Worm (Caenorhabditis elegans): Measurements from ENCODE around the gene srd-20.

srd-20 gene

DNA sequence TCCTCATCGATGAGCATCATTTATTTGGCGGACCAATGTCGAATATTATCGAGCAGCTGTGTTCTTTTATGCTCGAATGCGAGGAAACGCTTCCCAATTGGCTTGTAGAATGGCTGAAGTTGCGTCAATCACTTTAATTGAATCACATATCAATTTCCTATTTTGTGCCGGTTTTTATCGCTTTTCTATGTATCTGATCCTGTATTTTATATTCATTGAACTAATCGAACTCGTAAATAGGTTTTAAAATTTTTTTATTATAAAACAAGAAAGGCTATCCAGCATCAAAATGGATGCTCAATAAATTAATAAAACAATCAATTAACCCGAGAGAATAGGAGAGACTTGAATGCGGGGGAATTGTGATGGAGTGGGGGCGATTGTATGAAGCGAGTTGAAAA is 43.4 kb downstream of the srd-20 start (continued):
- TF ChIP-seq ceh-82 (tag; optimal IDR thresholded peaks at IDR 0.05) (no peak), hlh-30 (tag; optimal IDR thresholded peaks at IDR 0.05; ENCODE audit: insufficient read depth) (no peak), T20F7.1 (GFP tag; optimal IDR thresholded peaks at IDR 0.05) (no peak), mep-1 (tag; optimal IDR thresholded peaks at IDR 0.05) (peak; percentile 66), duxl-1 (tag; optimal IDR thresholded peaks at IDR 0.05; ENCODE audit: poor library complexity) (peak; percentile 44), zip-2 (tag; optimal IDR thresholded peaks at IDR 0.05) (peak; percentile 32), daf-12 (tag; optimal IDR thresholded peaks at IDR 0.05) (no peak)

DNA sequence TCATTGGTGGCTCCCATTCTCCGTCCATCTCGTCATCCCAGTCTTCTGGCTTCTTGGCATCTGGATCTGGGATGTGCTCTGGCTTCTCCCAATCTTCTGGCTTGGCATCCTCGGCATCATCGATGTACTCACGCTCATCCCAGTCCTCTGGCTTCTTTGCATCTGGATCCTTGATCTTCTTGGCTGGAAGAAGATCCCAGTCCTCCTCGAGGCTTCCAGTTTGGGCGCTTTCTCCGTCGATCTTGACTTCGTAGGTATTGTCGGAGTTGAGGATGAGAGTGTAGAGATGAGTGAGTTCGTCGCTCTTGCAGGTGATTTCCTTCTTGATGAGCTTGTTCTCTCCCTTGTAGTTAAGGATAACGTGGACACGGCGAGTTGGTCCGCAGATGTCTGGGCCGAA is 44.2 kb downstream of the srd-20 start:
- peak; percentile 77 for TF ChIP-seq aha-1 (tag)
- no peak for TF ChIP-seq F49E8.2 (tag; optimal IDR thresholded peaks at IDR 0.05; ENCODE audit: borderline replicate concordance)
- no peak for TF ChIP-seq mdt-29 (GFP tag; IDR thresholded peaks at IDR 0.05)
- TF ChIP-seq lin-38 (GFP tag; IDR thresholded peaks at IDR 0.05), result no peak
- no peak for TF ChIP-seq zip-2 (tag; optimal IDR thresholded peaks at IDR 0.05)
- TF ChIP-seq lin-13 (GFP tag; optimal IDR thresholded peaks at IDR 0.05), result no peak

DNA sequence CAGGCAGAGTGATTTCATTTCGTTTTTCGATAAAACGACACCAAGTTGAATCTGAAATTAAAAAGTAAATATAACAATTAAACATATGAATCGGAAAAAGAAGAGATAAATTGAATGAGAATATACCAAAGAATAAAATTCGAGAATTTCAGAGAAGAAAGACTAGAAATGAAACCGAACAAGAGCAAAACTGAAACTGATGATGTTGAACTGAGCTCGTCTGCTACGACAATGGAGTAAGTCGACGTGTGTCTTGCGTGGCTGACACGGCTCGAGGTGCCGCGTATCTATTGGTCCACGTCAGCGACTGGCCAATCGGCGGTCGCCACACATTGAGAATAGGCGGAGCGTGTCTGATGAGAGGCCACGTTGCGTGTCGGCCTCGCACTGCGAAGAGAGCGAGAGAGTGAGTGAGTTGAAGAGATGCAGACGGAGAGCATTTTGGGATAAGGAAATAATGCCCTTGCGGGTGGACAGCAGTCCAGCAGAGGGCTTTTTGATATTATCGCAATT is 45.2 kb downstream of the srd-20 start, which contains the start of gene crt-1:
Gene crt-1, minus strand, starts transcription at position 51 of the 513 bp plus-strand sequence.
- no peak for TF ChIP-seq aly-2 (tag; optimal IDR thresholded peaks at IDR 0.05)
- peak; percentile 86 for TF ChIP-seq egl-43 (GFP tag; IDR thresholded peaks at IDR 0.05)
- TF ChIP-seq lin-1 (GFP tag; IDR thresholded peaks at IDR 0.05), result peak; percentile 85; the same call in 1 of the 2 replicates
- no peak for TF ChIP-seq ZK546.5 (tag; optimal IDR thresholded peaks at IDR 0.05)
- TF ChIP-seq ztf-11 (tag; optimal IDR thresholded peaks at IDR 0.05), result no peak
- TF ChIP-seq lim-7 (GFP tag; IDR thresholded peaks at IDR 0.05), result no peak
- TF ChIP-seq rbr-2 (tag; optimal IDR thresholded peaks at IDR 0.05), result peak; percentile 93
- peak; percentile 70; the same call in 1 of the 2 replicates for TF ChIP-seq saeg-2 (GFP tag; IDR thresholded peaks at IDR 0.05)
- TF ChIP-seq nhr-28 (tag; optimal IDR thresholded peaks at IDR 0.05), result peak; percentile 75
- no peak for TF ChIP-seq unc-39 (tag; optimal IDR thresholded peaks at IDR 0.05)
- peak; percentile 86; the same call in 1 of the 2 replicates for TF ChIP-seq D1046.2 (GFP tag; IDR thresholded peaks at IDR 0.05)
- peak; percentile 94 for TF ChIP-seq nhr-41 (GFP tag; IDR thresholded peaks at IDR 0.05)
- peak; percentile 91 for TF ChIP-seq set-16 (GFP tag; IDR thresholded peaks at IDR 0.05)
- no peak for TF ChIP-seq madf-5 (GFP tag; IDR thresholded peaks at IDR 0.05)
- TF ChIP-seq daf-16 (GFP tag; optimal IDR thresholded peaks at IDR 0.05), result peak; percentile 52 to 63
- peak; percentile 35 for TF ChIP-seq daf-16 (tag; optimal IDR thresholded peaks at IDR 0.05)
- TF ChIP-seq ceh-20 (GFP tag; IDR thresholded peaks at IDR 0.05), result peak; percentile 92
- TF ChIP-seq fkh-10 (GFP tag; optimal IDR thresholded peaks at IDR 0.05), result no peak
- peak; percentile 41; the same call in 1 of the 2 replicates for TF ChIP-seq snpc-1.2 (GFP tag; IDR thresholded peaks at IDR 0.05)
- peak; percentile 54 for TF ChIP-seq ceh-32 (tag; optimal IDR thresholded peaks at IDR 0.05; ENCODE audit: poor library complexity)
- no peak for TF ChIP-seq tag-97 (GFP tag; IDR thresholded peaks at IDR 0.05)
- peak; percentile 78; the same call in 1 of the 2 replicates for TF ChIP-seq pha-4 (GFP tag; IDR thresholded peaks at IDR 0.05)
- TF ChIP-seq pha-4 (tag; optimal IDR thresholded peaks at IDR 0.05), result no peak
- peak; percentile 95 for TF ChIP-seq dve-1 (tag; optimal IDR thresholded peaks at IDR 0.05; ENCODE audit: insufficient read depth)
- peak; percentile 79 for TF ChIP-seq lin-38 (GFP tag; IDR thresholded peaks at IDR 0.05)
- peak; percentile 100 for TF ChIP-seq aha-1 (tag)
- TF ChIP-seq mxl-2 (GFP tag; conservative IDR thresholded peaks at IDR 0.05), result no peak
- TF ChIP-seq nhr-111 (GFP tag; optimal IDR thresholded peaks at IDR 0.05), result no peak
- TF ChIP-seq lin-15B (tag; optimal IDR thresholded peaks at IDR 0.05), result peak; percentile 65
- no peak for TF ChIP-seq Y5F2A.4 (GFP tag; optimal IDR thresholded peaks at IDR 0.05)
- no peak for TF ChIP-seq nhr-10 (tag; optimal IDR thresholded peaks at IDR 0.05)
- TF ChIP-seq arid-1 (GFP tag; conservative IDR thresholded peaks at IDR 0.05), result 0 out of 2 replicates have a peak, but pooled peaks have one; percentile 74
- peak; percentile 47 for TF ChIP-seq ztf-7 (tag; optimal IDR thresholded peaks at IDR 0.05)
- TF ChIP-seq hmg-1.1 (GFP tag; IDR thresholded peaks at IDR 0.05), result peak; percentile 93
- TF ChIP-seq ceh-62 (tag; optimal IDR thresholded peaks at IDR 0.05), result no peak
- TF ChIP-seq daf-12 (tag; optimal IDR thresholded peaks at IDR 0.05), result no peak
- TF ChIP-seq Y105C5A.15 (GFP tag; IDR thresholded peaks at IDR 0.05), result no peak
- TF ChIP-seq lin-39 (tag; optimal IDR thresholded peaks at IDR 0.05), result no peak
- TF ChIP-seq php-3 (GFP tag; IDR thresholded peaks at IDR 0.05), result peak; percentile 85

Measured in whole organism, L4 larva.